Worm (Caenorhabditis elegans): ENCODE data around the gene col-178.

col-178 gene

DNA sequence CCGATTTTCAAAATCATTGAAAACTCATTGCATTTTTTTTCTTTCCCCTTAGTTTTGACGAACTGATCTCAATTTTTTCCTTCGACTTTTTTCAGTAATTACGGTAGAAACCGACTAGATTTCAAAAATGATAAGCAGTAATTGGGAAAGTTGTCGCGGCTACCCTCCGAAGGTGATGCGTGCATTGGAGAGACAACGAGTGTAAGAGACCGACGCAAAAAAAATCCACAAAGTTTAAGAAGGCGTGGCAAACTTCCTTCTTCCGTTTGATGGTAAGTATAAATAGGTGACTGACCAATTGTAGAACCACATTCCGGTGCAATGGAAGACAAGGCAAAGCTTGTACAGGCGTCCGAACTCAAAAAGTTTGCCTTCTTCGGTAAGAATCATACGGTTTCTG is at the start of gene col-178:
TSS of gene col-178 (plus strand) at position 301 of the 400 bp plus-strand sequence.
- no peak for TF ChIP-seq unc-62 (GFP tag; optimal IDR thresholded peaks at IDR 0.05)

DNA sequence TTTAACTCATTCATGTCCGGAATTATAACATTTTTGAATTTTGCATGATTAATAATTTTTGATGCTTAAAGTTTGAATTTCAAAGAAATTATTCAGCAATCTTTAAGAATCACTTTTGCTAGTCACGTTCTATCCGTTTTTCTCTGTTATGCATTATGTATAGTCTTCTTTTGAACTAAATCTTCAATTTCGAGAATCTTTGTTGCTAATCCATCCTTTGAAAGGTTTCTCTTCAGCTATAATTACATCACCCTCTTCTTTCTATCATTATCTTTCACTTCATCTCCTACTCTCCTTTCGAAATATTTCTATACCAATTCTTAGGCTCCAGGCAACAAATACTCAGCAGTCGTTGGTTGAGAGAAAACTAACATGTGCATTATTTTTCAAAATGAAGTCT is 47.8 kb upstream of the col-178 start:
- TF ChIP-seq unc-62 (GFP tag; optimal IDR thresholded peaks at IDR 0.05) = no peak

DNA sequence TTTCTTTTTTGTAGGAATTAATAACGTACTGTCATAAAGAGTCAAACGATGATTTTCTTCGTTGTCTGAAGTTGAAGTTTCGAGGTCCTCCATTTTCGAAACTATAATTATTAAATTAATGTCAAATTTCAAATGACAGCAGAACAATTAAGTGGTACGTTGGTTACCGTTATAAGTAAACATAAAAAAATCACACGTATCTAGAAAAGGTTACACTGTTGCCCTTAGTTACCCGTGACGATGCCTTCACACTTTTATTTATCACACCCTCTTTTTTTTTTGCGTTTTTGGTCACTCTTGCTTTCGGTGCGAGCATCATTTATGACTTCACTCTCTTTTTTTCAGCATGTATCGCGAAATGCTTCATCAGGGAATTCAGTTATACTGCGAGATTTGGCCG is 46.5 kb upstream of the col-178 start, which contains the start of the genes C05C9.3 and C05C9.2:
TSS of gene C05C9.3 (minus strand) at position 101 of the 400 bp plus-strand sequence.
TSS of gene C05C9.2 (plus strand) at position 346 of the 400 bp plus-strand sequence.
- TF ChIP-seq unc-62 (GFP tag; optimal IDR thresholded peaks at IDR 0.05) = no peak

DNA sequence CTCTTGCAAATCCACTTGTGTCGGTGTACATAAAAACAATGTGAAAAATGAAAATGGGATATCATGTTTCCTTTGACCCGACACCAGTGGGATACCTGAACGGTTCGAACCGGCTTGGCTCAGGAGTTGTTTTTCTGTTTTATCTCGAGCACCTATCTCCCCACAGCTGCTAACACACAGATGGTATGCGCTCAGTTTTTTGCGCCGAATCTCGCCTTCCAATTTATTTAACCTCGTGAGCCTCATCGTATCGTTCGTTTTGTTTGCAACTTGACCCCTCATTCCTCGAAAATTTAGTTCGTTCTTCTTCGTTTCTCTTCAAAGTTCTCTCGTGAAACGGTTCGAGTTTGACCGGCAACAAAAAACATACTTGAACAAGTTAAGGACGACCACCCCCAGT is 38.7 kb upstream of the col-178 start, which contains the start of gene C05C9.1:
TSS of gene C05C9.1 (plus strand) at position 301 of the 400 bp plus-strand sequence.
- no peak for TF ChIP-seq unc-62 (GFP tag; optimal IDR thresholded peaks at IDR 0.05)

DNA sequence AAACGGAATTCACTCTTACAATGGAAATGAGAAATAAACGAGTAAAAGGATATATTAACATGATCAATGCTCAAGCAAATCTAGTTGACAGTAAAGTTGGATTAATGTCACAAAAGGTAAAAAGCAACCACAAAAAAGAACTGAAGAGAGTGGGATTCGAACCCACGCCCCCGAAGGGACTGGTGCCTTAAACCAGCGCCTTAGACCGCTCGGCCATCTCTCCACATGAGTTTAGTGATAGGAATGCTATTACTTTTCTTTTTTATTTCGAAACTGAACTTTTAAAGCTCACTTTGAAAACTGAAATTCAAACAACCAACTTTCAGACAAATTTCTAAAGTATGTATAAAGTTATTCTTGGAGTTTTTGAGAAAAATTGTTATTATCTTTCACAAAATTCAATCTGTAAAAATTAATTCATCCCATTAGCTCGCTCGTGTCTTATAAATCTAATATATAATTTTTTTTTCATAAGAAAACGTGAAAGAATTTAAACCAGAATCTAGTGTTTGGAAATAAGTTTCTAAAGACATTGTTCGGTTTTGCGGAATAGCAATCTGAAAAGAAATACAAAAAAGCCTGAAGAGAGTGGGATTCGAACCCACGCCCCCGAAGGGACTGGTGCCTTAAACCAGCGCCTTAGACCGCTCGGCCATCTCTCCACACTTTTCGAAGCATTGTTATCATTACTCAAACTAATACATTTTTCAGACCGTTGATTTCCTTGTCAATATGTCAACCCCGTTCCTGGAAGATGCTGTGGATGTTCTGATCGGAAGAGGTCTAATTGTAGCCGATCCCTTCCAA is 36.3 kb upstream of the col-178 start:
- no peak for TF ChIP-seq unc-62 (GFP tag; optimal IDR thresholded peaks at IDR 0.05)

DNA sequence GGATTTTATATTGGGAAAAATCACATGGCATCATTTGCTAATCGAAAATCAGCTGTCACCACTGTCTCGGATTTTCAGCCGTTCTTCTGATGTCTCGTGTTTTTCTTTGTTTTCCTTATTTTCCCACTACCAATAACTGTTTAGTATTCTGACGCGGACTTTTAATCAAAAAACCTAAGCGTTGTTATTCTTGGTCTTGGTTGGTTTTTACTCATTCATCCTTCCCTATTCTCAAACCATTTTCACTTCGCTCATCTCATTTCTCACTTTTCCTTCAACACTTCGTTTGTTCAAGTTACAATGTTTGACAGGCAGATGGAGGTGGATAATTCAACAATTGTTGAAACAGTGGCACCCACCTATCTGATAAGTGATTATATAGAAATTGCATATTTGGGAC is 20.7 kb upstream of the col-178 start, which contains the start of gene gnrr-6:
TSS of gene gnrr-6 (plus strand) at position 301 of the 400 bp plus-strand sequence.
- no peak for TF ChIP-seq unc-62 (GFP tag; optimal IDR thresholded peaks at IDR 0.05)

DNA sequence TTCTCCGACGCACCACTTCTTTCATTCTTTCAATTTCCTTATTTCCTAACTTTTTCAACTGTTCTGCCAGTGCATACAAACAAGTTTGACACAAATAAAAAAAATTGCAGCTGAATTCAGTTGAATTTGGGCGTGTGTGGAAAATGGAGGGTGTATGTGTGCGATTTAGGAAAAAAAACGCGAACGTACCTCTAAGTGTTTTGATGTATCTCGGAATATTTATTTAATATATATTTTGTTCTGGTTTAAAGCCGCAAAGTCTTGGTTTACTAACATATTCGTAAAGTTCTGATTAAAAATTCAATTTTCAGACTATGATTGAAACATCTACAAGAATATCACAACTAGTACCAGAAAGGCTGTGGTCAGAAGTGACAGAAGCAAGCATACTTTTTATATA is 13.8 kb upstream of the col-178 start, which contains the start of gene gnrr-7:
TSS of gene gnrr-7 (plus strand) at position 301 of the 400 bp plus-strand sequence.
- TF ChIP-seq unc-62 (GFP tag; optimal IDR thresholded peaks at IDR 0.05) = no peak

DNA sequence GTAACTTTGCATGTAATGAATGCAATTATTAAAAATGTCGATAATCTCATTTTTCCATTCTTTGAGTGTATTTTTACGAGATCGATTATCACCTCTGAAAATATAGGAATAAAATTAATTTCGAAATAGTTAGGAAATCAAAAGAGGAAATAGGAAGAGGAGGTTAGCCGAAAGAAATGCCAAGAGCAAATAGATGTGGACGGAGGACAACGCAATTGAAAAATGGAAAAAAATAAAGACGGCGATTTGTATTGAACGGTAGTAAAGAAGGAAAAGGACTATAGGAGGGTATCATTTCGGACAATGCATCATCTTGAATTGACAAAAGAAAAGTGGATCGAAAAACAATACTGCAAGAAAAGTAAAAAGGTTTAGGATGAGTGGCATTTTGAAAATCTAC is 9.7 kb upstream of the col-178 start, which contains the start of gene F13D2.1:
TSS of gene F13D2.1 (minus strand) at position 101 of the 400 bp plus-strand sequence.
- TF ChIP-seq unc-62 (GFP tag; optimal IDR thresholded peaks at IDR 0.05) = no peak

DNA sequence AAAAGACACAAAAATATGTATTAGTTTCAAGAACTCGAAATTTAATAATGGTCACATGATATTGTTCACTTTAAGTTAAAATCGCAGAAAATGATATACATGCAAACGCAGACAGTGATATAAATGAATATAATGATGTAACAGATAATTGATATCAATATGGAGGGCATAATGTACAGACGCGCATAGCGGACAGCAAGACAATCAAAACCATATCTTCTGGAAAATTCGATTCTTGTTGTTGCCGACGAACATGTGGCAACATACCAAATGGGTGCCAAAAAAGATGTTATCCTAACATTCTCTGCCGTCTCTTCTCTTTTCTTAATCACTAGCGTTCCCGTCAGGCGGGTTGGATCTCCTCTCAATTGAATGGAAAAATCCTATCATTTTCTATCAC is 8.8 kb upstream of the col-178 start:
- TF ChIP-seq unc-62 (GFP tag; optimal IDR thresholded peaks at IDR 0.05) = no peak

DNA sequence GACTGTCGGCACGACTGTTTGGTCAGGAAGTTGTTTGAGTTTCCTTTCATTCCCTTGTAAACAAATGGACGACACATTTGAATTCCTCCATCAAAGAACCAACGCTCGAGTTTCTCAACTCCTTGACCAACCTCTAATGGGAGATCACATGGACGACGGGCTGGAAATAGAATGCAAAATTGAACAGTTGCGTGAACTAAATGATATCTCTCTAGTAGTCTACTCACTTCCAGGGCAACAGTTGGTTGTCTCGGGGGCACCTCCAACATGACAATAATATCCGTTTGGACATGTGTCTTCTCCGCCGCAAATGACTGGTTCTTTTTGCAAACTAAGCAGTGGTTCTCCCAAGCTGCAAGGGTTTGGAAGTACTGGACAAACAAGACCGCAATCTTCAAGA is 5.6 kb upstream of the col-178 start:
- no peak for TF ChIP-seq unc-62 (GFP tag; optimal IDR thresholded peaks at IDR 0.05)

DNA sequence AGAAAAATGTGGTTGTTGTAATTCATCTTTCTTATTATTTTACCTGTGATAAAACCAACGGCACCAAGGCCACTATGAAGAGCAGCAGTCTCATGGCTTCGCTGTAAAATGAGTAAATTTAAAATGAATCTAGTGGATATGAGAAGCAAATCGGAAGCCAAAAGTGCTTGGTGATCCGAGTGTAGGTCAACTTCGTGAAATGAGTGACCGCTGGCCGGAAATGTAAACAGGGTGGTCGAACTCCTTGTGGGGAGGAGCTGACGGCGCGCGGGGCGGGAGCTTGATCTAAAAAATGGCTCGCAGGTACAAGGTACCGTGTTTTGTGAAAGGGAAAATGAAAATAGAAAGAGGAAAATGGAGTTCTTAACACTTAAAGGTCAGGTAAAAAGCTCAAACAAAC is 2.5 kb upstream of the col-178 start, which contains the start of gene C34F6.1:
TSS of gene C34F6.1 (minus strand) at position 101 of the 400 bp plus-strand sequence.
- no peak for TF ChIP-seq unc-62 (GFP tag; optimal IDR thresholded peaks at IDR 0.05)

DNA sequence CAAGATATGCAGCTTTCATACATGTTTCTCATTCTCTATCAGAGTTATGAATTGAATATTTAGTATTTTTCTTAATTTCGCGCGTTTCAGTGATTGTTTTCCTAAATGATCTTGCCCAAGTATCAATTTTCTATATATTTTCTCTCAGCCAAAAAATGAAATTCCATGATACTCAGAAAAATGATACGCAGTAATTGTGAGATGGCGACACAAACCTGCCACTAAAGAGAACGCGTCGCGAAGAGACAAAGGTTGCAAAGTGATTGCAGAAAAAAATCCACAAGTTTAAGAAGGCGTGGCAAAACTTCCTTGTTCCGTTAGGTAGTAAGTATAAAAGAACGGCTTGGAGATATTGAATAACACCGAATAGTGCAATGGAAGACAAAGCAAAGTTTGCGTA is 1.9 kb downstream of the col-178 start, which contains the start of gene col-179:
TSS of gene col-179 (plus strand) at position 301 of the 400 bp plus-strand sequence.
- no peak for TF ChIP-seq unc-62 (GFP tag; optimal IDR thresholded peaks at IDR 0.05)

DNA sequence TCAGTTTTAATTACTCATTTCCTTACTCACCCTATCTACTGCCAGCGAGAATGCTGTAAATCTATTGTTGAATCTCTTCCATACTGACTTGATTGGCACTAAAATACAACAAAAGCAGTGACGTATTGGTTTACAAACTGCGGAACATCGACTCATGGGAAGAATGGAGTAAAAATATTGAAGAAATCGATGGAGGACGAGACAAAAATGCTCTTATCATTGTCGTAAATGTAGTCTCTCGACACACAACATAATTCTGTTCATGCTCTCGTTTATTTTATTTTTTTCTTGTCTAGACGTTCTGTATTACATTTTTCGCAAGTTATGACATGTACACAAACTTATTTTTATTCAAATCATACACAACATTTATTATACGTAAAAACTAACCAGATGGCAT is 4.5 kb downstream of the col-178 start, which contains the start of gene C34F6.11:
TSS of gene C34F6.11 (minus strand) at position 160 of the 400 bp plus-strand sequence.
- no peak for TF ChIP-seq unc-62 (GFP tag; optimal IDR thresholded peaks at IDR 0.05)

DNA sequence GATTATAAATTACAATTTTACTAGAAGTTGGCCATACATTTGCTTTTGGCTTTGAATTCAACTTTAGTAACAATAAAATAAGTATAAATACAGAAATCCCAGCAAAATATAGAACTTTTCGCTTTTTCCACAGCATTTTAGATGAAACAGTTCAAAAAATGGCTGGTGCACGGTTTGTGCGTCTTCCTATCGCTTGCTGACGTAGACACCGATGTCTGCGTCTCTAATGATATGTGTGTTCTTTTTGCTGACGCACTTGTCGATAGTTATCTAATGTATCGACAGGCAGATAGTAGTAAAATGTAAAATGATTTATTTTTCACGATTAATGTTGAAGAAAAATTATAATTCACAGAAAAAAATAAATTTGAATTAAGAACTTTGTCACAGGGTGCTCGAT is 7.7 kb downstream of the col-178 start, which contains the start of gene hst-2:
TSS of gene hst-2 (minus strand) at position 203 of the 400 bp plus-strand sequence.
- no peak for TF ChIP-seq unc-62 (GFP tag; optimal IDR thresholded peaks at IDR 0.05)

DNA sequence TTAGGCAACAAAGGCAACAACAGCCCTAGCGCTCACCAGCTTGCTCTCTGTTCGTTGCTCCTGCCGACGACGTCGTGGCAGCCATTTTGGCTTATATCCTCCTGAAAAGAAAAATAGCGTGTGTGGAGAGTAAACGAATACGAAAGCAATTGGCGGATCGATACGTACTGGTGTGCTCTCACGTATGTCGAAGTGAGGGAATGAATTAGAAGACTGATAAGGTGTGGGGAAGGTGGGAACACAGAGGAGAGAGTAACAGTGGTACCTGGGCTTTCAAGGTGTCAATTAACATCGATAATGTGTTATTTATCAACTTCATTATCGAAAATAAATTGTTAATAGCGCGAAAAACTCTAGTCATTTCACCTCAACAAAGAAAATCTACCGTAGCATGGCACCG is 9.5 kb downstream of the col-178 start, which contains the start of gene C34F6.5:
TSS of gene C34F6.5 (minus strand) at position 101 of the 400 bp plus-strand sequence.
- no peak for TF ChIP-seq unc-62 (GFP tag; optimal IDR thresholded peaks at IDR 0.05)

DNA sequence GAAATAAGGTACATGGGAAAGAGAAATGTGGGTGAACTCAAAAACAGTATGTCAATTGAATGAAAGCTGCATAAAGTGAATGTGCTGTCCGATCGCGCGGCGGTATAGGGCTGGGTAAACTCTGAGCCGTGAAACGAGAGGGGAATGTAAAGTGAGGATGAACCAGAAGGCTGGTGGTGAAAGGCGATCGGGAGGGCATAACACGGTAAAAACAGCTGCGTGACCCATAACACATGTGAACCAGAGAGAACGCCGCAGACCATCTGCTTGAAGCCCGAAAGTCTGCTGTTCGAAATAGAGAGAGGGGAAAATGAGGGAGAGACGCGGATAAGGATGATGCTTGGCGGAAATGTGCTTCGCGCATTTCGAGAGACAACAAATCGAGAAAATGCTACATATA is 11.2 kb downstream of the col-178 start:
- TF ChIP-seq unc-62 (GFP tag; optimal IDR thresholded peaks at IDR 0.05) = no peak

DNA sequence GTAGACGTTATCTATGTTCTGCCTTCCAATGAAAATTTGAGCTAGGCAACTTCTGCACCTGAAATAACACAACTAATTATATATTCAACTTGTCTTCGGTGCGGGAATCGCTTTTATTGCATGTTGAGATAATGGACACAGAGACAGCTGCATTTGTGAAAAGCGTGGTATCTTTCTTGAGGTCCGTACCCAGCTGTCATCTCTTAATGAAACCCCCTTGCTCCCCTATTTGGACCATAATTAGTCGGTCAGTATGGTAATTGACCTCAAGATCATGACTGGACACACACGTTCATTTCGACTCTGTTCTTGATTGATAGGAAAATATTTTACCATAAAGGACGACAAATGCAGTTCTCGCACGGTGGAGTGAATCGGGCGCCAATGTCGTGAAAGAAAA is 12.1 kb downstream of the col-178 start:
- TF ChIP-seq unc-62 (GFP tag; optimal IDR thresholded peaks at IDR 0.05) = no peak

All from whole organism, dauer.